Worm (Caenorhabditis elegans) whole organism, L3 larva: ENCODE measurements around the gene str-9.

Source experiments
- R02D3.7 ChIP-seq: fragments of 150-350 bp; optimal IDR thresholded peaks from 2 replicates; lab custom pipeline; 2014; ENCODE audit warnings: missing biosample characterization, missing genetic modification characterization
- ZK546.5 ChIP-seq: sonication (generic microtip); optimal IDR thresholded peaks from 2 replicates; lab custom pipeline; 2017; ENCODE audit warnings: missing biosample characterization, missing genetic modification characterization
- aly-2 ChIP-seq: fragments of 150-350 bp; optimal IDR thresholded peaks from 2 replicates; lab custom pipeline; 2014; ENCODE audit warnings: missing biosample characterization, missing genetic modification characterization
- ceh-16 ChIP-seq: sonication (generic microtip); optimal IDR thresholded peaks from 2 replicates; lab custom pipeline; 2017; ENCODE audit warnings: missing biosample characterization, missing genetic modification characterization
- ceh-28 ChIP-seq: fragments of 150-350 bp; optimal IDR thresholded peaks from 2 replicates; lab custom pipeline; 2014; ENCODE audit warnings: missing biosample characterization, missing genetic modification reagents, missing genetic modification characterization
- ceh-82 ChIP-seq: fragments of 150-350 bp; optimal IDR thresholded peaks from 2 replicates; lab custom pipeline; 2014; ENCODE audit warnings: missing biosample characterization, missing genetic modification characterization
- ceh-9 ChIP-seq: sonication (generic microtip); optimal IDR thresholded peaks from 2 replicates; lab custom pipeline; 2018; ENCODE audit warnings: missing biosample characterization, missing genetic modification characterization
- egl-27 ChIP-seq: sonication (generic microtip); optimal IDR thresholded peaks from 4 replicates; lab custom pipeline; 2017; ENCODE audit warnings: missing biosample characterization, missing genetic modification reagents, missing genetic modification characterization
- egl-5 ChIP-seq: fragments of 150-350 bp; optimal IDR thresholded peaks from 2 replicates; lab custom pipeline; 2017; ENCODE audit warnings: missing biosample characterization, missing genetic modification reagents, missing genetic modification characterization, inconsistent platforms
- elt-1 ChIP-seq: fragments of 150-350 bp; optimal IDR thresholded peaks from 2 replicates; lab custom pipeline; 2014; ENCODE audit warnings: missing biosample characterization, missing genetic modification characterization
- elt-2 ChIP-seq: sonication (generic microtip); optimal IDR thresholded peaks from 2 replicates; lab custom pipeline; 2016; ENCODE audit warnings: missing genetic modification reagents, mild to moderate bottlenecking, missing genetic modification characterization, missing compliant biosample characterization
- eor-1 ChIP-seq, 2 experiments: fragments of 150-350 bp; optimal IDR thresholded peaks; 2 replicates each; lab custom pipeline; 2014 to 2018; ENCODE audit warnings: missing biosample characterization in 2 of 2, missing genetic modification characterization in 2 of 2
- fkh-2 ChIP-seq: fragments of 150-350 bp; optimal IDR thresholded peaks from 2 replicates; lab custom pipeline; 2014; ENCODE audit warnings: missing biosample characterization, missing genetic modification reagents, missing genetic modification characterization
- hmg-11 ChIP-seq: sonication (generic microtip); optimal IDR thresholded peaks from 2 replicates; lab custom pipeline; 2016; ENCODE audit warnings: missing genetic modification characterization, missing compliant biosample characterization
- jun-1 ChIP-seq: fragments of 150-350 bp; optimal IDR thresholded peaks from 2 replicates; lab custom pipeline; 2014; ENCODE audit warnings: missing biosample characterization, missing genetic modification reagents, missing genetic modification characterization
- lin-15B ChIP-seq: fragments of 150-350 bp; optimal IDR thresholded peaks from 2 replicates; lab custom pipeline; 2014; ENCODE audit warnings: missing biosample characterization, missing genetic modification characterization
- lin-39 ChIP-seq: fragments of 150-350 bp; optimal IDR thresholded peaks from 2 replicates; lab custom pipeline; 2018; ENCODE audit warnings: missing biosample characterization, missing genetic modification reagents, missing genetic modification characterization
- lsy-12 ChIP-seq: sonication (generic microtip); optimal IDR thresholded peaks from 2 replicates; lab custom pipeline; 2016; ENCODE audit warnings: mild to moderate bottlenecking, missing genetic modification characterization, missing compliant biosample characterization
- mdl-1 ChIP-seq: fragments of 150-350 bp; optimal IDR thresholded peaks from 2 replicates; lab custom pipeline; 2014; ENCODE audit warnings: missing biosample characterization, missing genetic modification characterization
- mml-1 ChIP-seq: fragments of 150-350 bp; sonication (generic microtip); optimal IDR thresholded peaks from 3 replicates; lab custom pipeline; 2014; ENCODE audit warnings: missing biosample characterization, missing genetic modification characterization
- nfya-1 ChIP-seq: sonication (generic microtip); optimal IDR thresholded peaks from 2 replicates; lab custom pipeline; 2017; ENCODE audit warnings: missing genetic modification characterization, mild to moderate bottlenecking, missing compliant biosample characterization, antibody characterized with exemption, moderate library complexity; ENCODE audit not compliant: insufficient read depth
- nhr-11 ChIP-seq: fragments of 150-350 bp; optimal IDR thresholded peaks from 2 replicates; lab custom pipeline; 2014; ENCODE audit warnings: missing biosample characterization, missing genetic modification characterization
- nhr-12 ChIP-seq: fragments of 150-350 bp; optimal IDR thresholded peaks from 2 replicates; lab custom pipeline; 2014; ENCODE audit warnings: missing biosample characterization, missing genetic modification characterization
- nhr-23 ChIP-seq: fragments of 150-350 bp; optimal IDR thresholded peaks from 2 replicates; lab custom pipeline; 2014; ENCODE audit warnings: missing biosample characterization, missing genetic modification reagents, missing genetic modification characterization
- nhr-237 ChIP-seq: fragments of 150-350 bp; optimal IDR thresholded peaks from 2 replicates; lab custom pipeline; 2014; ENCODE audit warnings: missing biosample characterization, missing genetic modification characterization
- nhr-25 ChIP-seq: sonication (generic microtip); optimal IDR thresholded peaks from 2 replicates; lab custom pipeline; 2017; ENCODE audit warnings: missing biosample characterization, missing genetic modification characterization
- nhr-28 ChIP-seq: fragments of 150-350 bp; optimal IDR thresholded peaks from 2 replicates; lab custom pipeline; 2014; ENCODE audit warnings: missing biosample characterization, missing genetic modification characterization
- nhr-77 ChIP-seq: fragments of 150-350 bp; optimal IDR thresholded peaks from 2 replicates; lab custom pipeline; 2014; ENCODE audit warnings: missing biosample characterization, missing genetic modification characterization
- pha-4 ChIP-seq: fragments of 150-350 bp; optimal IDR thresholded peaks from 2 replicates; lab custom pipeline; 2014; ENCODE audit warnings: missing biosample characterization, missing genetic modification reagents, missing genetic modification characterization
- pqm-1 ChIP-seq: fragments of 150-350 bp; optimal IDR thresholded peaks from 2 replicates; lab custom pipeline; 2017; ENCODE audit warnings: missing biosample characterization, missing genetic modification characterization, inconsistent platforms
- sea-2 ChIP-seq: fragments of 150-350 bp; sonication (generic microtip); optimal IDR thresholded peaks from 4 replicates; lab custom pipeline; 2014; ENCODE audit warnings: missing biosample characterization, missing genetic modification reagents, missing genetic modification characterization
- skn-1 ChIP-seq: fragments of 150-350 bp; optimal IDR thresholded peaks from 2 replicates; lab custom pipeline; 2014; ENCODE audit warnings: missing biosample characterization, missing genetic modification characterization
- snpc-4 ChIP-seq: fragments of 150-350 bp; optimal IDR thresholded peaks from 2 replicates; lab custom pipeline; 2014; ENCODE audit warnings: missing biosample characterization, missing genetic modification characterization
- tbx-2 ChIP-seq: sonication (generic microtip); optimal IDR thresholded peaks from 2 replicates; lab custom pipeline; 2016; ENCODE audit warnings: mild to moderate bottlenecking, missing genetic modification characterization, missing compliant biosample characterization
- unc-39 ChIP-seq: sonication (generic microtip); optimal IDR thresholded peaks from 4 replicates; lab custom pipeline; 2017; ENCODE audit warnings: missing biosample characterization, missing genetic modification characterization
- unc-62 ChIP-seq: fragments of 150-350 bp; sonication (generic microtip); optimal IDR thresholded peaks from 4 replicates; lab custom pipeline; 2014; ENCODE audit warnings: missing biosample characterization, missing genetic modification reagents, missing genetic modification characterization
- zag-1 ChIP-seq: fragments of 150-350 bp; optimal IDR thresholded peaks from 2 replicates; lab custom pipeline; 2014; ENCODE audit warnings: missing biosample characterization, missing genetic modification characterization
- ztf-11 ChIP-seq: fragments of 150-350 bp; optimal IDR thresholded peaks from 2 replicates; lab custom pipeline; 2014; ENCODE audit warnings: missing biosample characterization, missing genetic modification characterization
- ztf-4 ChIP-seq: fragments of 150-350 bp; optimal IDR thresholded peaks from 2 replicates; lab custom pipeline; 2014; ENCODE audit warnings: missing biosample characterization, missing genetic modification characterization

Gene str-9

DNA sequence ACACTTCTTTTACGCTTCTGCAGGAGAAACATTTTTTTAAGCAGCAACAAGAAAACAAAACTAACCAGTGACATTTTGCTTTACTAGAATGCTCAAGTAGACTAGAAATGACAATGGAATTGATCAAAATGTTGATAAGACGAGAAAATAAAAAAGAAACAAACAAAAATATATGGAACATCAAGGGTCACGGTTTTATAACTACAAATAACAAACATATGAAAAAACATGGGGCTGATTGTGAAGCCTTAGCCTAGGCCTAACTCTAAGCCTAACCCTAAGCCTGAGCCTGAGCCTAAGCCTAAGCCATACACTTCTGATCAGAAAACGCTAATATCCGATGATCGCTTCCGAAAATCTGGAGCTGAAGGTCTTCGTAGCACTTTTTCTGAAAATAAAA lies 28.1 kb upstream of the str-9 start, which contains the start of gene Y6E2A.10:
TSS of gene Y6E2A.10 (minus strand) at position 101 of the 400 bp plus-strand sequence.
- TF ChIP-seq skn-1 (tag; lab: Kevin White, UChicago) (no peak), egl-27 (tag; lab: Kevin White, UChicago) (no peak), elt-1 (tag; lab: Kevin White, UChicago) (no peak), jun-1 (tag; lab: Kevin White, UChicago) (no peak)
- TF ChIP-seq, all 47 proteins: peak for 0

DNA sequence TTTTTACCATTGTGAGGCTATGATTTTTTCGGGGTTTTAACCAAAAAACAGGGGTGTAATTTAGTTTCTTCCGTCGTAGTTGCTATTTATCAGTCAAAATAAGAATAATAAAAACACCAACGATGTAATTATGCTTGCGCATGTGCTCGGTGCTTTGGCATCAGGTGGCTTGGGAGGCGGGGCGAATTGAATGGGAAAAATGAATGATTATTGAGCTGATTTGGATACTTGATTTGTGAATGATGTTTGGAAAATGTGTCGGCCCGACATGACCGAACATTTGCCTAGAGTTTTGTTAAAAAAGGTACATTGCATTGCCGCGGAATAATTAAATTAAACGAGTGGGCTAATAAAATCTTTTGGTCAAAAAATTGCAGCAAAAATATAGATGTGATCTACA lies 26.3 kb upstream of the str-9 start, which contains the start of gene str-38:
TSS of gene str-38 (minus strand) at position 101 of the 400 bp plus-strand sequence.
- no peak for TF ChIP-seq elt-1 (tag; lab: Kevin White, UChicago)
- no peak for TF ChIP-seq mml-1 (tag; lab: Kevin White, UChicago)
- no peak for TF ChIP-seq nhr-23 (tag; lab: Kevin White, UChicago)
- TF ChIP-seq lsy-12: no peak
- no peak for TF ChIP-seq ceh-9 (tag; lab: Kevin White, UChicago)
- no peak for TF ChIP-seq nhr-237 (tag; lab: Kevin White, UChicago)
- no peak for TF ChIP-seq nhr-28 (tag; lab: Kevin White, UChicago)
- no peak for TF ChIP-seq sea-2 (GFP tag; lab: Kevin White, UChicago)

DNA sequence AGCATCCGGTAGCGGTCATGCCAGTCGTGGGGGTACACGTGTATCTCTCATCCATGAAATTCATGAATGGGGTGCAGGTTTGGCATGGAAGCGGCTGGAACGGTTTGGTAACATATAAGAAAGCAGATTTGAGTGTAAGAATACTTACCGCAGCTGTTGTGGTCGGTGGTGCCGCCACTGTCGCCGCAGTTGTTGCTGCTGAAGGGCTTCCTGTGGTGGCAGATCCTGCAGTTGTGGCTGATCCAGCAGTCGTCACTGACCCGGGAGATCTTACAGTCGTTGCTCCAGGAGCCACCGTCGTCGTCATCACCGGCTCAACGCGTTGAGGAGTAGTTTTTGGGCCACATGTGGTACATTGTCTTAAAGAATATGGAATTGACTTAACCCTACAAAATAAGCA lies 25.5 kb upstream of the str-9 start:
- TF ChIP-seq R02D3.7 (no peak), snpc-4 (no peak), nfya-1 (tag; lab: Kevin White, UChicago) (no peak), skn-1 (tag; lab: Kevin White, UChicago) (no peak), elt-2 (tag; lab: Kevin White, UChicago) (no peak), ztf-4 (tag; lab: Kevin White, UChicago) (no peak), mdl-1 (no peak), pha-4 (tag; lab: Kevin White, UChicago) (no peak), ZK546.5 (tag; lab: Kevin White, UChicago) (no peak), egl-5 (tag; lab: Kevin White, UChicago) (no peak), ceh-9 (tag; lab: Kevin White, UChicago) (no peak), lsy-12 (no peak), eor-1 (tag; optimal IDR thresholded peaks at IDR 0.05; lab: Kevin White, UChicago) (no peak), nhr-28 (tag; lab: Kevin White, UChicago) (no peak), sea-2 (GFP tag; lab: Kevin White, UChicago) (no peak), ceh-16 (no peak), lin-15B (tag; lab: Kevin White, UChicago) (no peak), fkh-2 (tag; lab: Kevin White, UChicago) (no peak)
- TF ChIP-seq, all 47 proteins: peak for 0

DNA sequence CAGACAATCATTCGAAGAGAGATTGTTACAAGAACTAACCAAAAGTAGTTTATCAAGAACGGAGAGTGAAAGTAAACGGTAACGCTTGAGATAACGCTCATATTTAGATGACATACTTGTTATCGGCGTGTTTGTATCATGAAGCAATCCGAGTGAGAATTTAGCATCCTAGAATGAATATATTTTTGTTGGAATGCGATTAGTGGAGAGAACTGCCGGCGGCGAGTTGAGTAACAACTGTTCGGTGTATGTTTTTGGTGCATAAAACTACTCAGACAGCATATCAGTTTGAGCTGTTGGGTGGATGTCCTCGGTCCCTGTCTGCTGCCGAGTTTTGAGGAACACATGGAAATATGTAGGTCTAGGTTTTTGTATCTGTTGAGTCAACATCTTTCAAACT lies 25.0 kb upstream of the str-9 start, which contains the start of gene T23D5.3:
TSS of gene T23D5.3 (minus strand) at position 101 of the 400 bp plus-strand sequence.
- TF ChIP-seq nhr-28 (tag; lab: Kevin White, UChicago): no peak
- no peak for TF ChIP-seq ceh-16
- no peak for TF ChIP-seq tbx-2 (tag; lab: Kevin White, UChicago)
- no peak for TF ChIP-seq fkh-2 (tag; lab: Kevin White, UChicago)
- TF ChIP-seq R02D3.7: no peak
- TF ChIP-seq jun-1 (tag; lab: Kevin White, UChicago): no peak
- no peak for TF ChIP-seq ceh-82 (tag; lab: Kevin White, UChicago)
- no peak for TF ChIP-seq lsy-12
- no peak for TF ChIP-seq nfya-1 (tag; lab: Kevin White, UChicago)
- no peak for TF ChIP-seq mml-1 (tag; lab: Kevin White, UChicago)
- no peak for TF ChIP-seq nhr-23 (tag; lab: Kevin White, UChicago)
- TF ChIP-seq pha-4 (tag; lab: Kevin White, UChicago): no peak
- TF ChIP-seq unc-62: no peak
- TF ChIP-seq ceh-9 (tag; lab: Kevin White, UChicago): no peak
- TF ChIP-seq elt-2 (tag; lab: Kevin White, UChicago): no peak
- TF ChIP-seq unc-39: no peak
- TF ChIP-seq nhr-77 (tag; lab: Kevin White, UChicago): no peak
- TF ChIP-seq lin-39 (tag; lab: Kevin White, UChicago): no peak
- no peak for TF ChIP-seq nhr-11 (tag; lab: Kevin White, UChicago)

DNA sequence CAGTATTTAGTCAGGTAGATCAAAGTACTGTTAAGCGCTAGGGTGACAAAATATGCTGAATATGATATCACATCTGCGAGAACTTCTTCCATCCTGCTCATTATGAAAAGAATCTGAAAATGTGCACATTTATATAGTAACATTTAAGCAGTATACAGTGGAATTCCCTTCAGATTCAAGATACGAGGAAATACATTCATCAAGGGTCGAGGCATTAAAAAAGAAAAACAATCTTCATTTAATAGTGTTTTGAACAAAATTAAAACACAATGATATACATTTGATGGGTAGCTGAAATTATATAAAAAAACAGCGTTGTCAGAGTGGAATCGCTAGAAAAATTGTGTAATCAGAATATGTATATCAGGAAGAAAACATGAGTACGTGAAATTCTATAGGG lies 22.8 kb upstream of the str-9 start, which contains the start of gene str-27:
TSS of gene str-27 (minus strand) at position 101 of the 400 bp plus-strand sequence.
- no peak for TF ChIP-seq nhr-25 (tag; lab: Kevin White, UChicago)
- no peak for TF ChIP-seq nhr-11 (tag; lab: Kevin White, UChicago)
- TF ChIP-seq elt-1 (tag; lab: Kevin White, UChicago): no peak
- no peak for TF ChIP-seq hmg-11 (tag; lab: Kevin White, UChicago)
- TF ChIP-seq zag-1 (tag; lab: Kevin White, UChicago): no peak
- TF ChIP-seq mdl-1: no peak
- TF ChIP-seq ztf-11 (tag; lab: Kevin White, UChicago): no peak
- TF ChIP-seq egl-27 (tag; lab: Kevin White, UChicago): no peak
- TF ChIP-seq nhr-12 (tag; lab: Kevin White, UChicago): no peak
- no peak for TF ChIP-seq ceh-28 (tag; lab: Kevin White, UChicago)
- no peak for TF ChIP-seq egl-5 (tag; lab: Kevin White, UChicago)
- no peak for TF ChIP-seq nhr-23 (tag; lab: Kevin White, UChicago)
- TF ChIP-seq ceh-9 (tag; lab: Kevin White, UChicago): no peak
- TF ChIP-seq aly-2 (tag; lab: Kevin White, UChicago): no peak
- TF ChIP-seq fkh-2 (tag; lab: Kevin White, UChicago): no peak
- no peak for TF ChIP-seq snpc-4
- no peak for TF ChIP-seq eor-1 (tag; optimal IDR thresholded peaks at IDR 0.05; lab: Kevin White, UChicago)
- no peak for TF ChIP-seq pqm-1 (tag; lab: Kevin White, UChicago)
- no peak for TF ChIP-seq R02D3.7
